Worm (Caenorhabditis elegans): Measurements from ENCODE around the gene C32B5.18.
A peak's percentile ranks its signal among the peaks of the same experiment; 100 is the strongest.
"Not testable (repeated sequence)": the region's sequence is repeated elsewhere in the genome, so short reads cannot be mapped to it uniquely, and the experiment has no call there.

C32B5.18 gene

DNA sequence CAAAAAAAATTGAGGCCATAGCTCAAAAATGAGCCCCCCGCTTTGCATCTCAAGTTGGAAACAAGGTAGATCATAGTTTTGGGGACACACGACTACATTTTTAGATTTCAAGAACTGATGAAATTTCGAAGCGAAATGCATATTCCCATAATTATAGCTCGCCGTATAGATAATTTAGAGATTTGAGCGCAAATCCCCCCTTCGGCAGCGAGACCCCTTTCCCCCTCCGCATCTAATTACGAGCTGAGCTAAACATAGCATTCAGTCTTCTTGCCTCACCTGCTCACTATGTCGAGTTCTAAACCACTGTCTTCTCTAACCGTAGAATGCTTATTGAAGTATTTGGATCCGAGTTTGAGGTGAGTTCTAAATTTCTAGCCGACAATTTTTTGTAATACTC is 18.8 kb downstream of the C32B5.18 start, which contains the start of the genes fbxc-17 and fbxc-15:
Gene fbxc-17 (minus strand): TSS at position 101 of the 400 bp plus-strand sequence.
Gene fbxc-15 (plus strand): TSS at position 289 of the 400 bp plus-strand sequence.
- TF ChIP-seq nhr-76 (tag; optimal IDR thresholded peaks at IDR 0.05) (no peak), unc-62 (GFP tag; optimal IDR thresholded peaks at IDR 0.05) (no peak), nhr-2 (tag; optimal IDR thresholded peaks at IDR 0.05) (no peak), nhr-28 (tag; optimal IDR thresholded peaks at IDR 0.05) (no peak), nhr-237 (tag; optimal IDR thresholded peaks at IDR 0.05) (no peak), unc-39 (tag; optimal IDR thresholded peaks at IDR 0.05) (no peak), lsy-2 (tag; optimal IDR thresholded peaks at IDR 0.05) (no peak), snpc-4 (tag; optimal IDR thresholded peaks at IDR 0.05) (no peak), zip-8 (tag; optimal IDR thresholded peaks at IDR 0.05) (no peak), sem-2 (GFP tag; optimal IDR thresholded peaks at IDR 0.05) (no peak), bed-3 (GFP tag; optimal IDR thresholded peaks at IDR 0.05) (no peak), ztf-11 (tag; optimal IDR thresholded peaks at IDR 0.05) (no peak), tbx-8 (GFP tag; optimal IDR thresholded peaks at IDR 0.05) (no peak), flh-1 (GFP tag; optimal IDR thresholded peaks at IDR 0.05) (no peak), cnd-1 (tag; optimal IDR thresholded peaks at IDR 0.05) (no peak)

DNA sequence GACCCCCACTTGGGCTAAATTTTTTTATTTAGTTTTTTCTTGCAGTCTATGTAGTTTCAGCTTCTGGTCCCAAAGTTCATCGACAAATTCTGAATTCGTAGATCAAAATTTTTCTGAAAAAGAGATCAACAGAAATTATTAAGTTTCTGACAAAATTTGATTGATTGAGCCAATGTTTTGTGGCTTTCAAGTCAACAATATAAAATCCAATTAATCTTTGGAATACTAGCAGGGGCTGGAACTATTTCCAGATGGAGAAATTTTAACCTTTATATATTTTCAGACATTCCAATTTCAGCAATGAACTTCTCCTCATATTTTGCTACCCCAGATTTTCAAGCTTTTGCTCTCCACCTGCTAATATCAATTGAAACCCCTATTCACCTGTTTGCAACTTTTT is 22.5 kb downstream of the C32B5.18 start, which contains the start of gene srh-274:
Gene srh-274 (plus strand): TSS at position 301 of the 400 bp plus-strand sequence.
- TF ChIP-seq lsy-2 (tag; optimal IDR thresholded peaks at IDR 0.05) (no peak), unc-39 (tag; optimal IDR thresholded peaks at IDR 0.05) (no peak), unc-120 (tag; optimal IDR thresholded peaks at IDR 0.05; ENCODE audit: poor library complexity, severe bottlenecking) (no peak), mls-2 (tag; optimal IDR thresholded peaks at IDR 0.05) (no peak), ham-2 (GFP tag; optimal IDR thresholded peaks at IDR 0.05) (no peak), ceh-83 (GFP tag; optimal IDR thresholded peaks at IDR 0.05) (no peak), lin-13 (tag; optimal IDR thresholded peaks at IDR 0.05) (no peak), nhr-237 (tag; optimal IDR thresholded peaks at IDR 0.05) (no peak), elt-3 (tag; optimal IDR thresholded peaks at IDR 0.05) (no peak), lin-32 (GFP tag; optimal IDR thresholded peaks at IDR 0.05) (no peak), sem-2 (GFP tag; optimal IDR thresholded peaks at IDR 0.05) (no peak), drap-1 (GFP tag; optimal IDR thresholded peaks at IDR 0.05) (no peak), sptf-1 (tag; optimal IDR thresholded peaks at IDR 0.05) (no peak), elt-1 (tag; optimal IDR thresholded peaks at IDR 0.05; ENCODE audit: borderline replicate concordance, insufficient read depth) (no peak)

ce11 chrII:985703-986102 is 25.4 kb downstream of the C32B5.18 start, which contains the start of gene fbxc-40:
Gene fbxc-40 (plus strand): TSS chrII:986003.
- not testable (repeated sequence) for TF ChIP-seq unc-120 (tag; optimal IDR thresholded peaks at IDR 0.05; ENCODE audit: poor library complexity, severe bottlenecking); elt-1 (tag; optimal IDR thresholded peaks at IDR 0.05; ENCODE audit: borderline replicate concordance, insufficient read depth); bed-3 (GFP tag; optimal IDR thresholded peaks at IDR 0.05)

DNA sequence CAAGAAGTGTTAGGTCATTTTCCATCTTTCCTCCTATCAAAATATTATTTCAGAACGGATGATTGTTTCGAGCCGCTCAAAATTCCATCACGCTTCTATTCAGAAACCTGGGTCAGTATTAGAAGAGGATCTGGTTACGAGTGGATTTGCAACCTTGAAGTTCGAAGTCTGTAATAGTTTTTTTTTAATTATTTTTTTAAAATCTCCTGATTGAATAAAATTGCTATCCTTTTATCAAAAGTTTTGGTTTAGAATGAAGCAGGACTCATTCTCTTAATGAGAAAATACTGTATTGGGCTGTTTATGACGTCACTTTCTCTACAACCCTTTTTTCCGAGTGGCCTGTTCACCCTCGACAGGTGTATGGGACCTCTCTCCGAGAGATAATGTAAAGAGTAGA is 28.1 kb downstream of the C32B5.18 start, which contains the start of gene fbxc-39:
Gene fbxc-39 (plus strand): TSS at position 301 of the 400 bp plus-strand sequence.
- TF ChIP-seq nhr-76 (tag; optimal IDR thresholded peaks at IDR 0.05) = no peak
- peak; percentile 22 for TF ChIP-seq hlh-1 (tag; optimal IDR thresholded peaks at IDR 0.05)
- TF ChIP-seq nhr-237 (tag; optimal IDR thresholded peaks at IDR 0.05) = no peak

- no peak for TF ChIP-seq ham-2 (GFP tag; optimal IDR thresholded peaks at IDR 0.05)
- TF ChIP-seq hlh-1 (tag; optimal IDR thresholded peaks at IDR 0.05) = no peak
- TF ChIP-seq ztf-11 (tag; optimal IDR thresholded peaks at IDR 0.05) = no peak
- no peak for TF ChIP-seq snpc-4 (tag; optimal IDR thresholded peaks at IDR 0.05)
- TF ChIP-seq pha-4 (tag; optimal IDR thresholded peaks at IDR 0.05) = no peak
- TF ChIP-seq lin-32 (GFP tag; optimal IDR thresholded peaks at IDR 0.05) = no peak
- TF ChIP-seq flh-1 (GFP tag; optimal IDR thresholded peaks at IDR 0.05) = no peak
- no peak for TF ChIP-seq elt-3 (tag; optimal IDR thresholded peaks at IDR 0.05)
- no peak for TF ChIP-seq nhr-2 (tag; optimal IDR thresholded peaks at IDR 0.05)
- TF ChIP-seq ces-1 (GFP tag; optimal IDR thresholded peaks at IDR 0.05) = no peak
- TF ChIP-seq bed-3 (GFP tag; optimal IDR thresholded peaks at IDR 0.05) = no peak
- TF ChIP-seq nhr-237 (tag; optimal IDR thresholded peaks at IDR 0.05) = no peak
These were observed 31.0 kb downstream of the C32B5.18 start, which contains the start of gene fbxc-42 for ce11 chrII:991300-991699. Gene fbxc-42 (plus strand): TSS chrII:991600.

ce11 chrII:994231-994630 is 33.9 kb downstream of the C32B5.18 start, which contains the start of gene F45D11.7:
Gene F45D11.7 (plus strand): TSS chrII:994531.
- not testable (repeated sequence) for TF ChIP-seq ceh-43, tbx-8, ham-2 (GFP tag; optimal IDR thresholded peaks at IDR 0.05)
